Worm (Caenorhabditis elegans) whole organism, early embryonic: ENCODE data around the gene F21E9.2.
A peak's percentile ranks its signal among the peaks of the same experiment; 100 is the strongest.

Experiments
- B0310.2 ChIP-seq: sonication (generic microtip); optimal IDR thresholded peaks from 2 replicates; lab custom pipeline; 2016; ENCODE audit warnings: mild to moderate bottlenecking, missing genetic modification characterization, missing compliant biosample characterization
- F13C5.2 ChIP-seq: sonication (generic microtip); optimal IDR thresholded peaks from 2 replicates; lab custom pipeline; 2017; ENCODE audit warnings: mild to moderate bottlenecking, missing genetic modification characterization, inconsistent platforms, missing compliant biosample characterization
- aly-1 ChIP-seq: sonication (generic microtip); optimal IDR thresholded peaks from 2 replicates; lab custom pipeline; 2016; ENCODE audit warnings: missing genetic modification characterization, missing compliant biosample characterization
- ama-1 ChIP-seq: fragments of 150-350 bp; optimal IDR thresholded peaks from 2 replicates; lab custom pipeline; 2014
- ceh-13 ChIP-seq: fragments of 200-800 bp; sonication (Bioruptor generic); optimal IDR thresholded peaks from 2 replicates; lab custom pipeline; 2018; ENCODE audit warnings: mild to moderate bottlenecking, missing genetic modification characterization, missing compliant biosample characterization
- ceh-36 ChIP-seq: sonication (generic microtip); optimal IDR thresholded peaks from 2 replicates; lab custom pipeline; 2016; ENCODE audit warnings: missing genetic modification characterization, inconsistent platforms, missing compliant biosample characterization
- ets-7 ChIP-seq: sonication (generic microtip); optimal IDR thresholded peaks from 2 replicates; lab custom pipeline; 2016; ENCODE audit warnings: missing genotype, missing genetic modification characterization, missing compliant biosample characterization
- flt-1 ChIP-seq: fragments of 200-800 bp; sonication (Bioruptor generic); IDR thresholded peaks from 2 replicates; pipeline ENCODE4 v1.3.6; 2022; ENCODE audit warnings: missing genetic modification characterization, missing compliant biosample characterization
- hmbx-1 ChIP-seq: sonication (generic microtip); optimal IDR thresholded peaks from 2 replicates; lab custom pipeline; 2016; ENCODE audit warnings: mild to moderate bottlenecking, missing genetic modification characterization, missing compliant biosample characterization
- hmg-4 ChIP-seq: fragments of 200-800 bp; sonication (Bioruptor generic); optimal IDR thresholded peaks from 2 replicates; lab custom pipeline; 2018; ENCODE audit warnings: mild to moderate bottlenecking, missing genetic modification characterization, missing compliant biosample characterization
- hnd-1 ChIP-seq: sonication (generic microtip); optimal IDR thresholded peaks from 2 replicates; lab custom pipeline; 2016; ENCODE audit warnings: missing genetic modification characterization, missing compliant biosample characterization
- pes-1 ChIP-seq: fragments of 200-800 bp; sonication (Bioruptor generic); IDR thresholded peaks from 2 replicates; pipeline ENCODE4 v1.3.6; 2022; ENCODE audit warnings: missing genetic modification reagents, missing genetic modification characterization, missing compliant biosample characterization
- scrt-1 ChIP-seq: fragments of 200-800 bp; sonication (Bioruptor generic); IDR thresholded peaks from 2 replicates; pipeline ENCODE4 v1.3.6; 2022; ENCODE audit warnings: missing genetic modification characterization, missing compliant biosample characterization
- sea-1 ChIP-seq: fragments of 200-800 bp; sonication (Bioruptor generic); conservative IDR thresholded peaks from 2 replicates; pipeline ENCODE4 v1.3.6; 2022; ENCODE audit warnings: missing genetic modification characterization, missing compliant biosample characterization
- tbx-11 ChIP-seq: fragments of 200-800 bp; sonication (Bioruptor generic); IDR thresholded peaks from 2 replicates; pipeline ENCODE4 v1.3.6; 2022; ENCODE audit warnings: missing genetic modification characterization, missing compliant biosample characterization
- tbx-37 ChIP-seq: fragments of 200-800 bp; sonication (Bioruptor generic); conservative IDR thresholded peaks from 2 replicates; pipeline ENCODE4 v1.3.6; 2022; ENCODE audit warnings: missing genetic modification reagents, missing genetic modification characterization, missing compliant biosample characterization
- tra-4 ChIP-seq: sonication (generic microtip); optimal IDR thresholded peaks from 2 replicates; lab custom pipeline; 2017; ENCODE audit warnings: missing genetic modification characterization, missing compliant biosample characterization

Gene F21E9.2

ce11 chrX:1329847-1330246 lies at the start of gene F21E9.2:
Gene F21E9.2, minus strand, starts transcription at chrX:1329947.
- no peak for TF ChIP-seq hmbx-1 (tag; lab: Kevin White, UChicago)
- TF ChIP-seq hmg-4: no peak
- no peak for TF ChIP-seq tra-4
- no peak for TF ChIP-seq ceh-13 (GFP tag; lab: Kevin White, UChicago)
- no peak for TF ChIP-seq aly-1 (tag; lab: Kevin White, UChicago)
- no peak for TF ChIP-seq tbx-37 (GFP tag; lab: Robert Waterston, UW)
- no peak for TF ChIP-seq hnd-1 (tag; lab: Kevin White, UChicago)
- no peak for TF ChIP-seq tbx-11 (GFP tag; lab: Robert Waterston, UW)
- TF ChIP-seq B0310.2: no peak
- no peak for TF ChIP-seq F13C5.2 (tag; lab: Kevin White, UChicago)

ce11 chrX:1379391-1379790 lies 49.6 kb upstream of the F21E9.2 start:
- peak; percentile 94 for TF ChIP-seq scrt-1 (GFP tag; lab: Robert Waterston, UW)
- TF ChIP-seq tbx-11 (GFP tag; lab: Robert Waterston, UW): peak; percentile 93
- peak; percentile 59 for TF ChIP-seq tra-4
- TF ChIP-seq ama-1: no peak
- peak; percentile 75 for TF ChIP-seq ceh-36
- peak; percentile 75 for TF ChIP-seq ceh-13 (GFP tag; lab: Kevin White, UChicago)
- TF ChIP-seq sea-1 (GFP tag; lab: Robert Waterston, UW): peak; percentile 89
- peak; percentile 84 for TF ChIP-seq F13C5.2 (tag; lab: Kevin White, UChicago)
- TF ChIP-seq tbx-37 (GFP tag; lab: Robert Waterston, UW): peak; percentile 81
- peak; percentile 90 for TF ChIP-seq hmg-4
- TF ChIP-seq pes-1 (GFP tag; lab: Robert Waterston, UW): peak; percentile 90
- TF ChIP-seq hmbx-1 (tag; lab: Kevin White, UChicago): peak; percentile 31
- peak; percentile 71 for TF ChIP-seq ets-7 (tag; lab: Kevin White, UChicago)
- TF ChIP-seq flt-1: peak; percentile 90
- peak; percentile 60 for TF ChIP-seq B0310.2
- peak; percentile 91 for TF ChIP-seq aly-1 (tag; lab: Kevin White, UChicago)
- peak; percentile 73 for TF ChIP-seq hnd-1 (tag; lab: Kevin White, UChicago)

ce11 chrX:1375071-1375470 lies 45.3 kb upstream of the F21E9.2 start:
- TF ChIP-seq sea-1 (GFP tag; lab: Robert Waterston, UW): peak; percentile 80
- TF ChIP-seq flt-1: peak; percentile 87
- TF ChIP-seq tbx-11 (GFP tag; lab: Robert Waterston, UW): peak; percentile 60; the same call in 1 of the 2 replicates
- peak; percentile 93 for TF ChIP-seq pes-1 (GFP tag; lab: Robert Waterston, UW)
- 0 out of 2 replicates have a peak, but pooled peaks have one; percentile 21 for TF ChIP-seq scrt-1 (GFP tag; lab: Robert Waterston, UW)
- 0 out of 2 replicates have a peak, but pooled peaks have one; percentile 7 for TF ChIP-seq tbx-37 (GFP tag; lab: Robert Waterston, UW)

ce11 chrX:1372464-1372863 lies 42.7 kb upstream of the F21E9.2 start:
- TF ChIP-seq B0310.2 (no peak), hnd-1 (tag; lab: Kevin White, UChicago) (no peak), ceh-36 (no peak), aly-1 (tag; lab: Kevin White, UChicago) (no peak), F13C5.2 (tag; lab: Kevin White, UChicago) (no peak), tbx-37 (GFP tag; lab: Robert Waterston, UW) (no peak), hmbx-1 (tag; lab: Kevin White, UChicago) (no peak), flt-1 (no peak), ama-1 (no peak), tbx-11 (GFP tag; lab: Robert Waterston, UW) (no peak), scrt-1 (GFP tag; lab: Robert Waterston, UW) (no peak), tra-4 (no peak), sea-1 (GFP tag; lab: Robert Waterston, UW) (no peak)

ce11 chrX:1371688-1372087 lies 41.9 kb upstream of the F21E9.2 start, which contains the start of gene fbxa-190:
Gene fbxa-190, plus strand, starts transcription at chrX:1372012.
- TF ChIP-seq tbx-11 (GFP tag; lab: Robert Waterston, UW) (no peak), hmbx-1 (tag; lab: Kevin White, UChicago) (no peak), sea-1 (GFP tag; lab: Robert Waterston, UW) (no peak), flt-1 (no peak), scrt-1 (GFP tag; lab: Robert Waterston, UW) (no peak), tra-4 (no peak), tbx-37 (GFP tag; lab: Robert Waterston, UW) (no peak), ets-7 (tag; lab: Kevin White, UChicago) (no peak), pes-1 (GFP tag; lab: Robert Waterston, UW) (no peak), ceh-13 (GFP tag; lab: Kevin White, UChicago) (no peak), ceh-36 (no peak), F13C5.2 (tag; lab: Kevin White, UChicago) (no peak), aly-1 (tag; lab: Kevin White, UChicago) (no peak), hmg-4 (no peak), hnd-1 (tag; lab: Kevin White, UChicago) (no peak), B0310.2 (no peak), ama-1 (no peak)

- TF ChIP-seq ama-1 (no peak), tbx-37 (GFP tag; lab: Robert Waterston, UW) (no peak), scrt-1 (GFP tag; lab: Robert Waterston, UW) (no peak), pes-1 (GFP tag; lab: Robert Waterston, UW) (no peak), aly-1 (tag; lab: Kevin White, UChicago) (no peak), hmbx-1 (tag; lab: Kevin White, UChicago) (no peak), hnd-1 (tag; lab: Kevin White, UChicago) (no peak)
Observed at ce11 chrX:1370736-1371281, 41.1 kb upstream of the F21E9.2 start, which contains the start of gene F56C3.7. Gene F56C3.7, minus strand, starts transcription at chrX:1370786.

ce11 chrX:1367416-1367815 lies 37.7 kb upstream of the F21E9.2 start, which contains the start of gene dgn-2:
Gene dgn-2, minus strand, starts transcription at chrX:1367516.
- no peak for TF ChIP-seq ama-1
- no peak for TF ChIP-seq ets-7 (tag; lab: Kevin White, UChicago)
- no peak for TF ChIP-seq ceh-13 (GFP tag; lab: Kevin White, UChicago)
- no peak for TF ChIP-seq pes-1 (GFP tag; lab: Robert Waterston, UW)
- TF ChIP-seq hnd-1 (tag; lab: Kevin White, UChicago): no peak
- TF ChIP-seq tra-4: no peak
- TF ChIP-seq scrt-1 (GFP tag; lab: Robert Waterston, UW): no peak
- no peak for TF ChIP-seq ceh-36
- TF ChIP-seq hmg-4: no peak
- TF ChIP-seq aly-1 (tag; lab: Kevin White, UChicago): no peak
- TF ChIP-seq B0310.2: no peak
- TF ChIP-seq hmbx-1 (tag; lab: Kevin White, UChicago): no peak
